Fruit fly (Drosophila melanogaster) whole organism, embryonic: ENCODE data around the gene Rh4.

Experiments
- ATbp ChIP-seq: fragments of 200-800 bp; sonication (Bioruptor generic); optimal IDR thresholded peaks from 2 replicates; lab custom pipeline; 2017; ENCODE audit warnings: missing biosample characterization, mild to moderate bottlenecking, missing genetic modification characterization, missing genetic modification reagents
- Abd-B ChIP-seq: fragments of 200-800 bp; sonication (Bioruptor generic); optimal IDR thresholded peaks from 2 replicates; lab custom pipeline; 2018; ENCODE audit warnings: missing biosample characterization, mild to moderate bottlenecking, missing genetic modification characterization, moderate library complexity
- Asciz ChIP-seq: fragments of 200-800 bp; sonication (Bioruptor generic); optimal IDR thresholded peaks from 2 replicates; lab custom pipeline; 2017; ENCODE audit warnings: missing biosample characterization, mild to moderate bottlenecking, missing genetic modification characterization, missing genetic modification reagents
- Atf6 ChIP-seq: fragments of 200-800 bp; sonication (Bioruptor generic); IDR thresholded peaks from 2 replicates; pipeline ENCODE4 v1.3.6; 2022; ENCODE audit warnings: missing biosample characterization, missing genetic modification characterization
- Blimp-1 ChIP-seq: fragments of 200-800 bp; sonication (Bioruptor generic); optimal IDR thresholded peaks from 3 replicates; lab custom pipeline; 2018; ENCODE audit warnings: missing biosample characterization, missing genetic modification characterization, mild to moderate bottlenecking, moderate library complexity, missing genetic modification reagents
- CG10654 ChIP-seq: fragments of 200-800 bp; sonication (Bioruptor generic); optimal IDR thresholded peaks from 2 replicates; lab custom pipeline; 2016; ENCODE audit warnings: missing biosample characterization, missing genetic modification characterization
- CG12155 ChIP-seq: fragments of 200-800 bp; sonication (Bioruptor generic); optimal IDR thresholded peaks from 3 replicates; lab custom pipeline; 2016; ENCODE audit warnings: missing biosample characterization, missing genetic modification characterization
- CG1233 ChIP-seq: fragments of 200-800 bp; sonication (Bioruptor generic); optimal IDR thresholded peaks from 4 replicates; lab custom pipeline; 2018; ENCODE audit warnings: missing biosample characterization, mild to moderate bottlenecking, missing genetic modification characterization
- CG1529 ChIP-seq: fragments of 200-800 bp; sonication (Bioruptor generic); optimal IDR thresholded peaks from 3 replicates; lab custom pipeline; 2018; ENCODE audit warnings: missing biosample characterization, missing genetic modification characterization
- CG15601 ChIP-seq: fragments of 200-800 bp; sonication (Bioruptor generic); optimal IDR thresholded peaks from 3 replicates; lab custom pipeline; 2019; ENCODE audit warnings: missing biosample characterization, mild to moderate bottlenecking, missing genetic modification characterization, moderate library complexity
- CG16815 ChIP-seq: fragments of 200-800 bp; sonication (Bioruptor generic); optimal IDR thresholded peaks from 3 replicates; lab custom pipeline; 2017; ENCODE audit warnings: missing biosample characterization, mild to moderate bottlenecking, missing genetic modification characterization
- CG17361 ChIP-seq: fragments of 200-800 bp; sonication (Bioruptor generic); IDR thresholded peaks from 3 replicates; pipeline ENCODE4 v1.3.6; 2022; ENCODE audit warnings: missing biosample characterization, missing genetic modification characterization
- CG2202 ChIP-seq: fragments of 200-800 bp; sonication (Bioruptor generic); optimal IDR thresholded peaks from 2 replicates; lab custom pipeline; 2018; ENCODE audit warnings: missing biosample characterization, mild to moderate bottlenecking, missing genetic modification characterization
- CG2678 ChIP-seq: fragments of 200-800 bp; sonication (Bioruptor generic); optimal IDR thresholded peaks from 3 replicates; lab custom pipeline; 2019; ENCODE audit warnings: missing biosample characterization, mild to moderate bottlenecking, missing genetic modification characterization, moderate library complexity
- CG2712 ChIP-seq: fragments of 200-800 bp; optimal IDR thresholded peaks from 3 replicates; lab custom pipeline; 2019; ENCODE audit warnings: missing biosample characterization, mild to moderate bottlenecking, missing genetic modification characterization, moderate library complexity
- CG3407 ChIP-seq: fragments of 200-800 bp; sonication (Bioruptor generic); optimal IDR thresholded peaks from 2 replicates; lab custom pipeline; 2018; ENCODE audit warnings: missing biosample characterization, mild to moderate bottlenecking, missing genetic modification characterization
- CG5180 ChIP-seq: fragments of 200-800 bp; sonication (Bioruptor generic); optimal IDR thresholded peaks from 3 replicates; lab custom pipeline; 2017; ENCODE audit warnings: missing biosample characterization, missing genetic modification characterization, mild to moderate bottlenecking, moderate library complexity, missing genetic modification reagents
- CG8089 ChIP-seq: fragments of 200-800 bp; sonication (Bioruptor generic); optimal IDR thresholded peaks from 3 replicates; lab custom pipeline; 2016; ENCODE audit warnings: missing biosample characterization, missing genetic modification characterization
- CG8281 ChIP-seq: fragments of 200-800 bp; sonication (Bioruptor generic); optimal IDR thresholded peaks from 2 replicates; lab custom pipeline; 2018; ENCODE audit warnings: missing biosample characterization, mild to moderate bottlenecking, missing genetic modification characterization, moderate library complexity
- CrebB ChIP-seq: fragments of 200-800 bp; sonication (Bioruptor generic); optimal IDR thresholded peaks from 3 replicates; lab custom pipeline; 2018; ENCODE audit warnings: missing biosample characterization, mild to moderate bottlenecking, missing genetic modification characterization
- Eip74EF ChIP-seq, 2 experiments: fragments of 200-800 bp in 1 of 2; fragments of >200 bp in 1 of 2; sonication (Bioruptor generic) in 1 of 2; optimal IDR thresholded peaks; 2 replicates each; lab custom pipeline; 2017 to 2019; ENCODE audit warnings: missing biosample characterization in 2 of 2, missing genetic modification characterization in 2 of 2, mild to moderate bottlenecking in 1 of 2, moderate library complexity in 1 of 2
- Ets65A ChIP-seq: fragments of 200-800 bp; sonication (Bioruptor generic); peaks from one replicate; lab custom pipeline; 2016; ENCODE audit warnings: missing biosample characterization, missing genetic modification characterization
- HHEX ChIP-seq: fragments of 200-800 bp; sonication (Bioruptor generic); optimal IDR thresholded peaks from 3 replicates; lab custom pipeline; 2017; ENCODE audit warnings: missing biosample characterization, mild to moderate bottlenecking, missing genetic modification characterization, missing genetic modification reagents
- HLH4C ChIP-seq: fragments of 200-800 bp; sonication (Bioruptor generic); IDR thresholded peaks from 3 replicates; pipeline ENCODE4 v1.3.6; 2022; ENCODE audit warnings: missing biosample characterization, missing genetic modification characterization; ENCODE audit not compliant: partially characterized antibody
- Hmr ChIP-seq: fragments of 200-800 bp; sonication (Bioruptor generic); optimal IDR thresholded peaks from 3 replicates; lab custom pipeline; 2017; ENCODE audit warnings: mild to moderate bottlenecking, missing biosample characterization, missing genetic modification reagents, missing genetic modification characterization
- Hr51 ChIP-seq, 2 experiments: fragments of 200-800 bp; sonication (Bioruptor generic); optimal IDR thresholded peaks; 2 replicates in 1 of 2; 3 replicates in 1 of 2; lab custom pipeline; 2016 to 2018; ENCODE audit warnings: missing biosample characterization in 2 of 2, missing genetic modification characterization in 2 of 2, mild to moderate bottlenecking in 1 of 2, moderate library complexity in 1 of 2
- Max ChIP-seq: fragments of 200-800 bp; sonication (Bioruptor generic); optimal IDR thresholded peaks from 2 replicates; lab custom pipeline; 2016; ENCODE audit warnings: missing biosample characterization, mild to moderate bottlenecking, missing genetic modification characterization
- Oaz ChIP-seq: fragments of 200-800 bp; sonication (Bioruptor generic); IDR thresholded peaks from 2 replicates; pipeline ENCODE4 v1.3.6; 2022; ENCODE audit warnings: missing biosample characterization, missing genetic modification characterization
- az2 ChIP-seq: fragments of 200-800 bp; sonication (Bioruptor generic); optimal IDR thresholded peaks from 3 replicates; lab custom pipeline; 2016; ENCODE audit warnings: missing biosample characterization, missing genetic modification characterization
- dmrt99B ChIP-seq: fragments of 200-800 bp; sonication (Bioruptor generic); optimal IDR thresholded peaks from 2 replicates; lab custom pipeline; 2018; ENCODE audit warnings: missing biosample characterization, mild to moderate bottlenecking, missing genetic modification characterization, moderate library complexity
- exex ChIP-seq: fragments of 200-800 bp; sonication (Bioruptor generic); optimal IDR thresholded peaks from 4 replicates; lab custom pipeline; 2018; ENCODE audit warnings: missing biosample characterization, mild to moderate bottlenecking, missing genetic modification characterization, moderate library complexity
- eyg ChIP-seq: fragments of 200-800 bp; sonication (Bioruptor generic); optimal IDR thresholded peaks from 3 replicates; lab custom pipeline; 2016; ENCODE audit warnings: missing biosample characterization, missing genetic modification characterization
- fd3F ChIP-seq: fragments of 200-800 bp; sonication (Bioruptor generic); optimal IDR thresholded peaks from 2 replicates; lab custom pipeline; 2018; ENCODE audit warnings: missing biosample characterization, mild to moderate bottlenecking, missing genetic modification characterization, moderate library complexity
- fd96Cb ChIP-seq: fragments of 200-800 bp; sonication (Bioruptor generic); optimal IDR thresholded peaks from 2 replicates; lab custom pipeline; 2018; ENCODE audit warnings: missing biosample characterization, mild to moderate bottlenecking, missing genetic modification characterization, moderate library complexity
- gsb ChIP-seq: fragments of 200-800 bp; sonication (Bioruptor generic); IDR thresholded peaks from 2 replicates; pipeline ENCODE4 v1.3.6; 2022; ENCODE audit warnings: missing biosample characterization, missing genetic modification characterization
- jing ChIP-seq: fragments of 200-800 bp; sonication (Bioruptor generic); optimal IDR thresholded peaks from 2 replicates; lab custom pipeline; 2018; ENCODE audit warnings: missing biosample characterization, mild to moderate bottlenecking, missing genetic modification characterization
- pros ChIP-seq: fragments of 200-800 bp; sonication (Bioruptor generic); optimal IDR thresholded peaks from 3 replicates; lab custom pipeline; 2019; ENCODE audit warnings: missing biosample characterization, mild to moderate bottlenecking, missing genetic modification characterization, moderate library complexity
- pzg ChIP-seq: fragments of 200-800 bp; sonication (Bioruptor generic); optimal IDR thresholded peaks from 3 replicates; lab custom pipeline; 2018; ENCODE audit warnings: missing biosample characterization, mild to moderate bottlenecking, missing genetic modification characterization, moderate library complexity
- trem ChIP-seq: fragments of 200-800 bp; optimal IDR thresholded peaks from 3 replicates; lab custom pipeline; 2019; ENCODE audit warnings: missing biosample characterization, mild to moderate bottlenecking, missing genetic modification characterization, moderate library complexity
- twi ChIP-seq: fragments of 200-800 bp; optimal IDR thresholded peaks from 2 replicates; lab custom pipeline; 2019; ENCODE audit warnings: missing biosample characterization, mild to moderate bottlenecking, missing genetic modification characterization, moderate library complexity

The Rh4 gene

DNA sequence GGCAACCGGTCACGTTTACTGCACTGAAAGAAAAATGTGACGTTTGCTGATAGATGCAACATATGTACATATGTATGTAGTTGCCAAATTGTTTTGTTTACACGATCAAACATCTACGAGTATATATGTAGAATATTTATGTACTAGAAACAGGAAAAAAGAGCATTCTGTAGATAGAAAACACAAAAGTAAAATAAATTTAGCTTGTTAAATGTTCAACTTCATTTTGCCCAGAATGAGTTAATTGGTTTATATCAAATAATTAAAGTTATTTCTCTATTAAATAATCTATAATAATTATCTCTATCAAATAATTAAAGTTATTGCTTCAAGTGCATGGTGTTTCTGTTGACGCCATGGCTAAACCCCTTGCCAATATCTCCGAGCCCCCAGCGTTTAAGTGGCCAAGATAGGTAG is 10.8 kb upstream of the Rh4 start (continued):
- TF ChIP-seq CG2678 = peak; percentile 69
- peak; percentile 42 for TF ChIP-seq Blimp-1 (GFP tag; lab: Kevin White, UChicago)
- no peak for TF ChIP-seq Hr51 (GFP tag; optimal IDR thresholded peaks at IDR 0.05; lab: Kevin White, UChicago)
- TF ChIP-seq fd3F (GFP tag; lab: Kevin White, UChicago) = no peak
- no peak for TF ChIP-seq eyg (GFP tag; lab: Kevin White, UChicago)
- no peak for TF ChIP-seq Hmr (GFP tag; lab: Kevin White, UChicago)
- peak; percentile 13 for TF ChIP-seq Abd-B (GFP tag; lab: Kevin White, UChicago)
- TF ChIP-seq Atf6 (GFP tag; lab: Robert Waterston, UW) = no peak
- no peak for TF ChIP-seq HLH4C (GFP tag; lab: Robert Waterston, UW)
- TF ChIP-seq CG8089 (GFP tag; lab: Kevin White, UChicago) = no peak
- peak; percentile 4 for TF ChIP-seq CG2712 (tag; lab: Kevin White, UChicago)
- TF ChIP-seq CG8281 (tag; lab: Kevin White, UChicago) = no peak
- TF ChIP-seq Asciz = peak; percentile 9
- no peak for TF ChIP-seq CG2202 (tag; lab: Kevin White, UChicago)
- peak; percentile 62 for TF ChIP-seq dmrt99B
- peak; percentile 20 for TF ChIP-seq ATbp (GFP tag; lab: Kevin White, UChicago)
- TF ChIP-seq fd96Cb (tag; lab: Kevin White, UChicago) = peak; percentile 53
- no peak for TF ChIP-seq twi (tag; lab: Kevin White, UChicago)
- TF ChIP-seq CG3407 (GFP tag; lab: Kevin White, UChicago) = no peak
- peak; percentile 29 for TF ChIP-seq CG1233 (GFP tag; lab: Kevin White, UChicago)
- peak; percentile 12 for TF ChIP-seq HHEX (GFP tag; lab: Kevin White, UChicago)
- peak; percentile 21 for TF ChIP-seq exex
- peak; percentile 14; the same call in 1 of the 3 replicates for TF ChIP-seq CG17361 (GFP tag; lab: Robert Waterston, UW)
- no peak for TF ChIP-seq pzg (GFP tag; lab: Kevin White, UChicago)
- TF ChIP-seq CG16815 (GFP tag; lab: Kevin White, UChicago) = no peak
- TF ChIP-seq pros (GFP tag; lab: Kevin White, UChicago) = no peak
- TF ChIP-seq CG5180 = peak; percentile 40
- TF ChIP-seq Eip74EF (GFP tag; optimal IDR thresholded peaks at IDR 0.05; lab: Kevin White, UChicago) = peak in 1 of 2 experiments; percentile 20
- peak; percentile 5 for TF ChIP-seq CG10654 (GFP tag; lab: Kevin White, UChicago)
- TF ChIP-seq jing (GFP tag; lab: Kevin White, UChicago) = no peak
- no peak for TF ChIP-seq Max (GFP tag; lab: Kevin White, UChicago)
- TF ChIP-seq Ets65A (GFP tag; lab: Kevin White, UChicago) = peak; percentile 79
- no peak for TF ChIP-seq CG12155 (GFP tag; lab: Kevin White, UChicago)
- TF ChIP-seq CG15601 (tag; lab: Kevin White, UChicago) = no peak
- no peak for TF ChIP-seq az2
- TF ChIP-seq CrebB = no peak
- peak; percentile 28 for TF ChIP-seq trem (tag; lab: Kevin White, UChicago)
- no peak for TF ChIP-seq Oaz (GFP tag; lab: Robert Waterston, UW)
- TF ChIP-seq CG1529 (GFP tag; lab: Kevin White, UChicago) = no peak
- TF ChIP-seq gsb = no peak
